Fruit fly (Drosophila melanogaster) whole organism, embryonic: ENCODE data around the gene Lasp.

ENCODE experiments used
- C15 ChIP-seq: fragments of 200-800 bp; sonication (Bioruptor generic); IDR thresholded peaks from 3 replicates; pipeline ENCODE4 v1.3.6; 2022; ENCODE audit warnings: missing biosample characterization, missing genetic modification characterization
- CG10147 ChIP-seq: fragments of 200-800 bp; sonication (Bioruptor generic); optimal IDR thresholded peaks from 2 replicates; lab custom pipeline; 2019; ENCODE audit warnings: missing biosample characterization, mild to moderate bottlenecking, missing genetic modification characterization, moderate library complexity
- CG10321 ChIP-seq: fragments of 200-800 bp; sonication (Bioruptor generic); IDR thresholded peaks from 2 replicates; pipeline ENCODE4 v1.3.6; 2022; ENCODE audit warnings: missing biosample characterization, missing genetic modification characterization
- CG10431 ChIP-seq: fragments of 200-800 bp; sonication (Bioruptor generic); optimal IDR thresholded peaks from 3 replicates; lab custom pipeline; 2018; ENCODE audit warnings: missing biosample characterization, mild to moderate bottlenecking, missing genetic modification characterization
- CG10654 ChIP-seq: fragments of 200-800 bp; sonication (Bioruptor generic); optimal IDR thresholded peaks from 2 replicates; lab custom pipeline; 2016; ENCODE audit warnings: missing biosample characterization, missing genetic modification characterization
- CG12299 ChIP-seq: fragments of 200-800 bp; sonication (Bioruptor generic); optimal IDR thresholded peaks from 2 replicates; lab custom pipeline; 2018; ENCODE audit warnings: missing biosample characterization, mild to moderate bottlenecking, missing genetic modification characterization
- CG12659 ChIP-seq: fragments of 200-800 bp; sonication (Bioruptor generic); optimal IDR thresholded peaks from 3 replicates; lab custom pipeline; 2017; ENCODE audit warnings: mild to moderate bottlenecking, missing biosample characterization, missing genetic modification reagents, missing genetic modification characterization
- CG12744 ChIP-seq: fragments of 200-800 bp; sonication (Bioruptor generic); optimal IDR thresholded peaks from 2 replicates; lab custom pipeline; 2016; ENCODE audit warnings: missing biosample characterization, missing genetic modification characterization
- CG13123 ChIP-seq: fragments of 200-800 bp; sonication (Bioruptor generic); optimal IDR thresholded peaks from 2 replicates; lab custom pipeline; 2016; ENCODE audit warnings: missing biosample characterization, missing genetic modification characterization
- CG13775 ChIP-seq: fragments of 200-800 bp; sonication (Bioruptor generic); optimal IDR thresholded peaks from 3 replicates; lab custom pipeline; 2017; ENCODE audit warnings: missing biosample characterization, mild to moderate bottlenecking, missing genetic modification characterization
- CG14441 ChIP-seq: fragments of 200-800 bp; sonication (Bioruptor generic); IDR thresholded peaks from 2 replicates; pipeline ENCODE4 v1.3.6; 2022; ENCODE audit warnings: missing biosample characterization, missing genetic modification characterization
- CG17186 ChIP-seq: fragments of 200-800 bp; sonication (Bioruptor generic); optimal IDR thresholded peaks from 3 replicates; lab custom pipeline; 2017; ENCODE audit warnings: missing biosample characterization, missing genetic modification reagents, missing genetic modification characterization
- CG17361 ChIP-seq: fragments of 200-800 bp; sonication (Bioruptor generic); IDR thresholded peaks from 3 replicates; pipeline ENCODE4 v1.3.6; 2022; ENCODE audit warnings: missing biosample characterization, missing genetic modification characterization
- CG1792 ChIP-seq: fragments of 200-800 bp; sonication (Bioruptor generic); optimal IDR thresholded peaks from 2 replicates; lab custom pipeline; 2016; ENCODE audit warnings: missing biosample characterization, missing genetic modification characterization
- CG18476 ChIP-seq: fragments of 200-800 bp; sonication (Bioruptor generic); optimal IDR thresholded peaks from 2 replicates; lab custom pipeline; 2016; ENCODE audit warnings: missing biosample characterization, mild to moderate bottlenecking, missing genetic modification characterization
- CG18764 ChIP-seq: fragments of 200-800 bp; sonication (Bioruptor generic); optimal IDR thresholded peaks from 3 replicates; lab custom pipeline; 2016; ENCODE audit warnings: missing biosample characterization, missing genetic modification characterization
- CG2889 ChIP-seq: fragments of 200-800 bp; sonication (Bioruptor generic); IDR thresholded peaks from 3 replicates; pipeline ENCODE4 v1.3.6; 2022; ENCODE audit warnings: missing biosample characterization, missing genetic modification characterization
- CG32767 ChIP-seq: fragments of 200-800 bp; sonication (Bioruptor generic); IDR thresholded peaks from 2 replicates; pipeline ENCODE4 v1.3.6; 2022; ENCODE audit warnings: missing biosample characterization, missing genetic modification characterization
- CG33213 ChIP-seq: fragments of 200-800 bp; sonication (Bioruptor generic); optimal IDR thresholded peaks from 3 replicates; lab custom pipeline; 2016; ENCODE audit warnings: missing biosample characterization, missing genetic modification characterization
- CG3838 ChIP-seq: fragments of 200-800 bp; sonication (Bioruptor generic); optimal IDR thresholded peaks from 3 replicates; lab custom pipeline; 2016; ENCODE audit warnings: missing biosample characterization, missing genetic modification characterization
- CG4404 ChIP-seq: fragments of 200-800 bp; sonication (Bioruptor generic); IDR thresholded peaks from 2 replicates; pipeline ENCODE4 v1.3.6; 2022; ENCODE audit warnings: missing biosample characterization, missing genetic modification characterization
- CG6654 ChIP-seq: fragments of 200-800 bp; sonication (Bioruptor generic); optimal IDR thresholded peaks from 2 replicates; lab custom pipeline; 2017; ENCODE audit warnings: missing biosample characterization, mild to moderate bottlenecking, missing genetic modification characterization
- CG7786 ChIP-seq: fragments of 200-800 bp; sonication (Bioruptor generic); optimal IDR thresholded peaks from 2 replicates; lab custom pipeline; 2016; ENCODE audit warnings: missing biosample characterization, missing genetic modification characterization
- CG7839 ChIP-seq: fragments of 200-800 bp; sonication (Bioruptor generic); optimal IDR thresholded peaks from 3 replicates; lab custom pipeline; 2018; ENCODE audit warnings: missing biosample characterization, mild to moderate bottlenecking, missing genetic modification characterization, moderate library complexity
- CG8089 ChIP-seq: fragments of 200-800 bp; sonication (Bioruptor generic); optimal IDR thresholded peaks from 3 replicates; lab custom pipeline; 2016; ENCODE audit warnings: missing biosample characterization, missing genetic modification characterization
- CHES-1-like ChIP-seq: fragments of 200-800 bp; sonication (Bioruptor generic); optimal IDR thresholded peaks from 2 replicates; lab custom pipeline; 2016; ENCODE audit warnings: missing biosample characterization, missing genetic modification characterization
- D19B ChIP-seq: fragments of 200-800 bp; sonication (Bioruptor generic); optimal IDR thresholded peaks from 2 replicates; lab custom pipeline; 2017; ENCODE audit warnings: missing biosample characterization, mild to moderate bottlenecking, missing genetic modification characterization
- Fer1 ChIP-seq: fragments of 200-800 bp; sonication (Bioruptor generic); optimal IDR thresholded peaks from 2 replicates; lab custom pipeline; 2017; ENCODE audit warnings: missing biosample characterization, mild to moderate bottlenecking, missing genetic modification characterization
- Fer2 ChIP-seq: fragments of 200-800 bp; sonication (Bioruptor generic); optimal IDR thresholded peaks from 2 replicates; lab custom pipeline; 2018; ENCODE audit warnings: missing biosample characterization, mild to moderate bottlenecking, missing genetic modification characterization, moderate library complexity
- Gsc ChIP-seq: fragments of 200-800 bp; sonication (Bioruptor generic); IDR thresholded peaks from 2 replicates; pipeline ENCODE4 v1.3.6; 2022; ENCODE audit warnings: missing biosample characterization, missing genetic modification characterization
- Hand ChIP-seq: fragments of 200-800 bp; sonication (Bioruptor generic); optimal IDR thresholded peaks from 2 replicates; lab custom pipeline; 2017; ENCODE audit warnings: mild to moderate bottlenecking, missing biosample characterization, missing genetic modification reagents, missing genetic modification characterization
- Hr78 ChIP-seq, 2 experiments: fragments of 200-800 bp in 1 of 2; fragments of >200 bp in 1 of 2; sonication (Bioruptor generic) in 1 of 2; optimal IDR thresholded peaks; 2 replicates each; lab custom pipeline; 2017 to 2019; ENCODE audit warnings: missing biosample characterization in 2 of 2, missing genetic modification characterization in 2 of 2, mild to moderate bottlenecking in 1 of 2, moderate library complexity in 1 of 2
- Med ChIP-seq: fragments of 200-800 bp; sonication (Bioruptor generic); peaks from one replicate; lab custom pipeline; 2016; ENCODE audit warnings: missing biosample characterization, missing genetic modification characterization, mild to moderate bottlenecking, inconsistent platforms, moderate library complexity
- Mrtf ChIP-seq: fragments of 200-800 bp; sonication (Bioruptor generic); IDR thresholded peaks from 3 replicates; pipeline ENCODE4 v1.3.6; 2022; ENCODE audit warnings: missing biosample characterization, missing genetic modification characterization
- NC2α ChIP-seq: fragments of 200-800 bp; sonication (Bioruptor generic); optimal IDR thresholded peaks from 2 replicates; lab custom pipeline; 2016; ENCODE audit warnings: missing biosample characterization, missing genetic modification characterization
- Pdp1 ChIP-seq, 2 experiments: fragments of 200-800 bp; sonication (Bioruptor generic); optimal IDR thresholded peaks; 3 replicates each; lab custom pipeline; 2016; ENCODE audit warnings: missing biosample characterization in 2 of 2, missing genetic modification characterization in 2 of 2, mild to moderate bottlenecking in 1 of 2, moderate library complexity in 1 of 2
- Poxn ChIP-seq: fragments of 200-800 bp; sonication (Bioruptor generic); IDR thresholded peaks from 2 replicates; pipeline ENCODE4 v1.3.6; 2022; ENCODE audit warnings: missing biosample characterization, missing genetic modification characterization
- Scr ChIP-seq: fragments of 200-800 bp; sonication (Bioruptor generic); IDR thresholded peaks from 2 replicates; pipeline ENCODE4 v1.3.6; 2022; ENCODE audit warnings: missing biosample characterization, missing genetic modification characterization; ENCODE audit not compliant: partially characterized antibody
- Trl ChIP-seq, 3 experiments: fragments of >200 bp in 2 of 3; fragments of 200-800 bp in 1 of 3; sonication (Bioruptor generic) in 1 of 3; optimal IDR thresholded peaks; 2 replicates in 1 of 3; 3 replicates in 2 of 3; lab custom pipeline; 2016 to 2017; ENCODE audit warnings: missing biosample characterization in 1 of 3, missing genetic modification characterization in 1 of 3
- ab ChIP-seq: fragments of 200-800 bp; sonication (Bioruptor generic); optimal IDR thresholded peaks from 2 replicates; lab custom pipeline; 2016; ENCODE audit warnings: missing biosample characterization, missing genetic modification characterization
- corto ChIP-seq: fragments of 200-800 bp; sonication (Bioruptor generic); optimal IDR thresholded peaks from 2 replicates; lab custom pipeline; 2016; ENCODE audit warnings: missing biosample characterization, mild to moderate bottlenecking, missing genetic modification characterization, moderate library complexity
- da ChIP-seq: fragments of 200-800 bp; sonication (Bioruptor generic); optimal IDR thresholded peaks from 2 replicates; lab custom pipeline; 2016; ENCODE audit warnings: missing biosample characterization, missing genetic modification characterization
- disco-r ChIP-seq: fragments of 200-800 bp; sonication (Bioruptor generic); optimal IDR thresholded peaks from 2 replicates; lab custom pipeline; 2016; ENCODE audit warnings: missing biosample characterization, missing genetic modification characterization
- exex ChIP-seq: fragments of 200-800 bp; sonication (Bioruptor generic); optimal IDR thresholded peaks from 4 replicates; lab custom pipeline; 2018; ENCODE audit warnings: missing biosample characterization, mild to moderate bottlenecking, missing genetic modification characterization, moderate library complexity
- gem ChIP-seq: fragments of 200-800 bp; sonication (Bioruptor generic); optimal IDR thresholded peaks from 2 replicates; lab custom pipeline; 2019; ENCODE audit warnings: missing biosample characterization, mild to moderate bottlenecking, missing genetic modification characterization, moderate library complexity
- gfzf ChIP-seq: fragments of 200-800 bp; sonication (Bioruptor generic); optimal IDR thresholded peaks from 2 replicates; lab custom pipeline; 2016; ENCODE audit warnings: missing biosample characterization, mild to moderate bottlenecking, missing genetic modification characterization, moderate library complexity
- grau ChIP-seq: fragments of 200-800 bp; optimal IDR thresholded peaks from 3 replicates; lab custom pipeline; 2019; ENCODE audit warnings: missing biosample characterization, mild to moderate bottlenecking, missing genetic modification characterization, moderate library complexity
- kni ChIP-seq: fragments of 200-800 bp; sonication (Bioruptor generic); optimal IDR thresholded peaks from 3 replicates; lab custom pipeline; 2017; ENCODE audit warnings: mild to moderate bottlenecking, missing biosample characterization, missing genetic modification reagents, missing genetic modification characterization
- luna ChIP-seq: fragments of 200-800 bp; sonication (Bioruptor generic); optimal IDR thresholded peaks from 2 replicates; lab custom pipeline; 2016; ENCODE audit warnings: missing biosample characterization, missing genetic modification characterization
- mld ChIP-seq: fragments of 200-800 bp; sonication (Bioruptor generic); IDR thresholded peaks from 3 replicates; pipeline ENCODE4 v1.3.6; 2022; ENCODE audit warnings: missing biosample characterization, missing genetic modification characterization; ENCODE audit not compliant: partially characterized antibody
- sens-2 ChIP-seq: fragments of 200-800 bp; sonication (Bioruptor generic); IDR thresholded peaks from 2 replicates; pipeline ENCODE4 v1.3.6; 2022; ENCODE audit warnings: missing biosample characterization, missing genetic modification characterization
- wor ChIP-seq: fragments of 200-800 bp; sonication (Bioruptor generic); IDR thresholded peaks from 2 replicates; pipeline ENCODE4 v1.3.6; 2022; ENCODE audit warnings: missing biosample characterization, missing genetic modification characterization

Lasp gene

dm6 chr3L:16642088-16642507 lies 69.4 kb downstream of the Lasp start (continued):
- no peak for TF ChIP-seq CG2889 (GFP tag; lab: Robert Waterston, UW)
- peak; percentile 65 for TF ChIP-seq grau (tag; lab: Kevin White, UChicago)
- no peak for TF ChIP-seq luna (GFP tag; lab: Kevin White, UChicago)
- TF ChIP-seq CG18764: peak; percentile 46
- TF ChIP-seq CG7839 (tag; lab: Kevin White, UChicago): peak; percentile 67
- no peak for TF ChIP-seq Trl (optimal IDR thresholded peaks at IDR 0.05; lab: Kevin White, UChicago)
- TF ChIP-seq Trl (GFP tag; optimal IDR thresholded peaks at IDR 0.05; lab: Kevin White, UChicago): peak; percentile 19
- peak; percentile 6; the same call in 1 of the 2 replicates for TF ChIP-seq sens-2 (GFP tag; lab: Robert Waterston, UW)
- peak; percentile 46 for TF ChIP-seq CG13775
- no peak for TF ChIP-seq C15 (GFP tag; lab: Robert Waterston, UW)
- no peak for TF ChIP-seq CHES-1-like (GFP tag; lab: Kevin White, UChicago)
- no peak for TF ChIP-seq Scr (GFP tag; lab: Robert Waterston, UW)
- TF ChIP-seq CG1792 (GFP tag; lab: Kevin White, UChicago): no peak
- 0 out of 2 replicates have a peak, but pooled peaks have one; percentile 22 for TF ChIP-seq CG32767 (GFP tag; lab: Robert Waterston, UW)
- TF ChIP-seq CG14441 (GFP tag; lab: Robert Waterston, UW): 0 out of 2 replicates have a peak, but pooled peaks have one; percentile 12
- TF ChIP-seq da (GFP tag; lab: Kevin White, UChicago): no peak
- TF ChIP-seq CG6654 (GFP tag; lab: Kevin White, UChicago): peak; percentile 62
- no peak for TF ChIP-seq CG10321 (GFP tag; lab: Robert Waterston, UW)
- TF ChIP-seq Hr78 (GFP tag; optimal IDR thresholded peaks at IDR 0.05; lab: Kevin White, UChicago): peak in 1 of 2 experiments; percentile 84
- no peak for TF ChIP-seq Fer1
- TF ChIP-seq CG3838 (GFP tag; lab: Kevin White, UChicago): no peak
- TF ChIP-seq CG13123 (GFP tag; lab: Kevin White, UChicago): no peak
- no peak for TF ChIP-seq Hand
- no peak for TF ChIP-seq D19B
- no peak for TF ChIP-seq ab (GFP tag; lab: Kevin White, UChicago)
- TF ChIP-seq CG12659 (GFP tag; lab: Kevin White, UChicago): peak; percentile 57
- no peak for TF ChIP-seq CG33213 (GFP tag; lab: Kevin White, UChicago)
- no peak for TF ChIP-seq disco-r (GFP tag; lab: Kevin White, UChicago)
- TF ChIP-seq CG17361 (GFP tag; lab: Robert Waterston, UW): peak; percentile 92
- TF ChIP-seq CG7786 (GFP tag; lab: Kevin White, UChicago): no peak
- TF ChIP-seq corto (GFP tag; lab: Kevin White, UChicago): no peak
- TF ChIP-seq kni (GFP tag; lab: Kevin White, UChicago): peak; percentile 11
- peak; percentile 45 for TF ChIP-seq CG10431 (GFP tag; lab: Kevin White, UChicago)
- TF ChIP-seq CG12744 (GFP tag; lab: Kevin White, UChicago): no peak
- no peak for TF ChIP-seq CG4404 (GFP tag; lab: Robert Waterston, UW)
- TF ChIP-seq NC2α (GFP tag; lab: Kevin White, UChicago): no peak
- no peak for TF ChIP-seq gfzf (GFP tag; lab: Kevin White, UChicago)

DNA sequence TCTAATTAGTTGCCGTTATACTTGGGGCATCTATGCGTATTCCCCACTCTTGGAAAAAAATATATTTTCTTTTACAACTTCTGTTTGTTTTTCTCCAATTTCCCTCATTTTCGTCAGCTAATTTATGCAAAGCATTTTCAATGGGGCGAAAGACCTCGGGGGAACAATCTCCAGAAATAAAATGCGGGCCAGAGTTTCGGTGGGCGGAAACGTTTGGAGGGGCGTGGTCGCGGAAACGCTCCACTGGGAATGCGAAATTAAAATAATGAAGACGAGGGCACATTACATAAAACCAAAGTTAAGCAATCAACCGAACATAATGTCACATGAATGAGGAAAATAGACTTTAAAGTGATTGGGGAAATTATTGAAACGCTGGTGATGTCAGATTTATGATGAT lies 70.4 kb downstream of the Lasp start:
- TF ChIP-seq Pdp1 (GFP tag; optimal IDR thresholded peaks at IDR 0.05; lab: Kevin White, UChicago) (peak in 1 of 2 experiments; percentile 20), gem (tag; lab: Kevin White, UChicago) (no peak), CG18476 (no peak), CG12299 (tag; lab: Kevin White, UChicago) (no peak), exex (tag; lab: Kevin White, UChicago) (no peak), Gsc (GFP tag; lab: Robert Waterston, UW) (no peak), Fer2 (tag; lab: Kevin White, UChicago) (no peak), CG10147 (GFP tag; lab: Kevin White, UChicago) (no peak), Med (GFP tag; lab: Kevin White, UChicago) (peak; percentile 31), CG17186 (GFP tag; lab: Kevin White, UChicago) (no peak), wor (no peak), CG10654 (GFP tag; lab: Kevin White, UChicago) (no peak), Mrtf (GFP tag; lab: Robert Waterston, UW) (no peak), mld (GFP tag; lab: Robert Waterston, UW) (no peak), Poxn (no peak), CG8089 (GFP tag; lab: Kevin White, UChicago) (no peak)
